Worm (Caenorhabditis elegans) whole organism, L4 larva: Measurements from ENCODE around the gene R12C12.6.
A peak's percentile ranks its signal among the peaks of the same experiment; 100 is the strongest.

Source experiments
- D1046.2 ChIP-seq: fragments of 200-800 bp; sonication (Bioruptor generic); IDR thresholded peaks from 2 replicates; pipeline ENCODE4 v1.3.6; 2022; ENCODE audit warnings: missing genetic modification characterization, missing compliant biosample characterization
- T20F7.1 ChIP-seq: fragments of 200-800 bp; sonication (Bioruptor generic); optimal IDR thresholded peaks from 2 replicates; lab custom pipeline; 2018; ENCODE audit warnings: mild to moderate bottlenecking, missing genetic modification characterization, missing compliant biosample characterization
- Y105C5A.15 ChIP-seq: fragments of 200-800 bp; sonication (Bioruptor generic); IDR thresholded peaks from 2 replicates; pipeline ENCODE4 v1.3.6; 2022; ENCODE audit warnings: missing genetic modification characterization, missing compliant biosample characterization
- Y48G9A.11 ChIP-seq: fragments of 200-800 bp; sonication (Bioruptor generic); IDR thresholded peaks from 2 replicates; pipeline ENCODE4 v1.3.6; 2022; ENCODE audit warnings: missing genetic modification reagents, missing genetic modification characterization, missing compliant biosample characterization
- Y5F2A.4 ChIP-seq: fragments of 200-800 bp; sonication (Bioruptor generic); optimal IDR thresholded peaks from 2 replicates; lab custom pipeline; 2018; ENCODE audit warnings: mild to moderate bottlenecking, missing genetic modification characterization, missing compliant biosample characterization
- Y75B8A.6 ChIP-seq: fragments of 200-800 bp; sonication (Bioruptor generic); IDR thresholded peaks from 2 replicates; pipeline ENCODE4 v1.3.6; 2022; ENCODE audit warnings: missing genetic modification reagents, missing genetic modification characterization, missing compliant biosample characterization
- aly-2 ChIP-seq: sonication (generic microtip); optimal IDR thresholded peaks from 2 replicates; lab custom pipeline; 2018; ENCODE audit warnings: missing biosample characterization, missing genetic modification characterization
- ceh-20 ChIP-seq: fragments of 200-800 bp; sonication (Bioruptor generic); IDR thresholded peaks from 2 replicates; pipeline ENCODE4 v1.3.6; 2022; ENCODE audit warnings: missing genetic modification reagents, missing genetic modification characterization, missing compliant biosample characterization
- ceh-32 ChIP-seq: sonication (generic microtip); optimal IDR thresholded peaks from 2 replicates; lab custom pipeline; 2016; ENCODE audit warnings: mild to moderate bottlenecking, missing genetic modification characterization, missing compliant biosample characterization; ENCODE audit not compliant: poor library complexity
- cey-2 ChIP-seq: sonication (generic microtip); optimal IDR thresholded peaks from 3 replicates; lab custom pipeline; 2017; ENCODE audit warnings: missing genetic modification characterization, mild to moderate bottlenecking, missing compliant biosample characterization, antibody characterized with exemption, borderline replicate concordance; ENCODE audit not compliant: insufficient read depth
- ctbp-1 ChIP-seq: fragments of 200-800 bp; sonication (Bioruptor generic); IDR thresholded peaks from 2 replicates; pipeline ENCODE4 v1.3.6; 2022; ENCODE audit warnings: missing genetic modification reagents, missing genetic modification characterization, missing compliant biosample characterization
- daf-12 ChIP-seq: fragments of 150-350 bp; optimal IDR thresholded peaks from 2 replicates; lab custom pipeline; 2014; ENCODE audit warnings: missing biosample characterization, missing genetic modification reagents, missing genetic modification characterization
- daf-16 ChIP-seq, 3 experiments: sonication (generic microtip); optimal IDR thresholded peaks; 2 replicates each; lab custom pipeline; 2016 to 2017; ENCODE audit warnings: missing genetic modification characterization in 3 of 3, missing genetic modification reagents in 3 of 3, mild to moderate bottlenecking in 2 of 3, missing compliant biosample characterization in 2 of 3, missing biosample characterization in 1 of 3, moderate library complexity in 1 of 3
- daf-19 ChIP-seq: fragments of 200-800 bp; sonication (Bioruptor generic); conservative IDR thresholded peaks from 2 replicates; pipeline ENCODE4 v1.3.6; 2022; ENCODE audit warnings: missing genetic modification characterization, missing compliant biosample characterization
- daf-8 ChIP-seq: fragments of 200-800 bp; sonication (Bioruptor generic); IDR thresholded peaks from 2 replicates; pipeline ENCODE4 v1.3.6; 2022; ENCODE audit warnings: missing genetic modification characterization, missing compliant biosample characterization
- dmd-6 ChIP-seq: fragments of 200-800 bp; sonication (Bioruptor generic); IDR thresholded peaks from 2 replicates; pipeline ENCODE4 v1.3.6; 2022; ENCODE audit warnings: missing genetic modification reagents, missing genetic modification characterization, missing compliant biosample characterization
- gei-8 ChIP-seq: fragments of 200-800 bp; sonication (Bioruptor generic); optimal IDR thresholded peaks from 2 replicates; lab custom pipeline; 2018; ENCODE audit warnings: mild to moderate bottlenecking, missing genetic modification characterization, missing compliant biosample characterization
- jun-1 ChIP-seq: fragments of 150-350 bp; optimal IDR thresholded peaks from 2 replicates; lab custom pipeline; 2014; ENCODE audit warnings: missing biosample characterization, missing genetic modification reagents, missing genetic modification characterization
- lin-1 ChIP-seq: fragments of 200-800 bp; sonication (Bioruptor generic); IDR thresholded peaks from 2 replicates; pipeline ENCODE4 v1.3.6; 2022; ENCODE audit warnings: missing genetic modification reagents, missing genetic modification characterization, missing compliant biosample characterization
- lsy-2 ChIP-seq, 2 experiments: fragments of 150-350 bp in 1 of 2; sonication (generic microtip) in 1 of 2; optimal IDR thresholded peaks; 2 replicates each; lab custom pipeline; 2014 to 2017; ENCODE audit warnings: missing biosample characterization in 2 of 2, missing genetic modification characterization in 2 of 2
- madf-9 ChIP-seq: fragments of 200-800 bp; sonication (Bioruptor generic); conservative IDR thresholded peaks from 2 replicates; pipeline ENCODE4 v1.3.6; 2022; ENCODE audit warnings: missing genetic modification reagents, missing genetic modification characterization, missing compliant biosample characterization
- nhr-102 ChIP-seq: sonication (generic microtip); optimal IDR thresholded peaks from 2 replicates; lab custom pipeline; 2016; ENCODE audit warnings: mild to moderate bottlenecking, missing genetic modification characterization, moderate library complexity, missing compliant biosample characterization
- nhr-28 ChIP-seq: fragments of 150-350 bp; optimal IDR thresholded peaks from 2 replicates; lab custom pipeline; 2014; ENCODE audit warnings: missing biosample characterization, missing genetic modification characterization
- nhr-42 ChIP-seq: fragments of 200-800 bp; sonication (Bioruptor generic); IDR thresholded peaks from 2 replicates; pipeline ENCODE4 v1.3.6; 2022; ENCODE audit warnings: missing genetic modification characterization, missing compliant biosample characterization
- pha-4 ChIP-seq, 2 experiments: fragments of 150-350 bp in 1 of 2; fragments of 200-800 bp in 1 of 2; sonication (Bioruptor generic) in 1 of 2; IDR thresholded peaks in 1 of 2; optimal IDR thresholded peaks in 1 of 2; 2 replicates each; pipeline versions ENCODE4 v1.3.6 to Lab custom; 2014 to 2022; ENCODE audit warnings: missing genetic modification characterization in 2 of 2, missing genetic modification reagents in 2 of 2, missing biosample characterization in 1 of 2, missing compliant biosample characterization in 1 of 2
- pqm-1 ChIP-seq: sonication (generic microtip); optimal IDR thresholded peaks from 2 replicates; lab custom pipeline; 2017; ENCODE audit warnings: missing biosample characterization, missing genetic modification characterization
- rbr-2 ChIP-seq: sonication (generic microtip); optimal IDR thresholded peaks from 2 replicates; lab custom pipeline; 2016; ENCODE audit warnings: missing genotype, missing genetic modification characterization, missing compliant biosample characterization
- sdz-12 ChIP-seq: fragments of 200-800 bp; sonication (Bioruptor generic); optimal IDR thresholded peaks from 2 replicates; lab custom pipeline; 2018; ENCODE audit warnings: mild to moderate bottlenecking, missing genetic modification characterization, missing compliant biosample characterization
- set-16 ChIP-seq: fragments of 200-800 bp; sonication (Bioruptor generic); IDR thresholded peaks from 2 replicates; pipeline ENCODE4 v1.3.6; 2022; ENCODE audit warnings: missing genetic modification reagents, missing genetic modification characterization, missing compliant biosample characterization
- skn-1 ChIP-seq: fragments of 150-350 bp; optimal IDR thresholded peaks from 2 replicates; lab custom pipeline; 2014; ENCODE audit warnings: missing biosample characterization, missing genetic modification characterization
- snpc-4 ChIP-seq: fragments of 150-350 bp; optimal IDR thresholded peaks from 2 replicates; lab custom pipeline; 2014; ENCODE audit warnings: missing biosample characterization, missing genetic modification characterization
- spr-3 ChIP-seq: fragments of 200-800 bp; sonication (Bioruptor generic); optimal IDR thresholded peaks from 2 replicates; lab custom pipeline; 2018; ENCODE audit warnings: mild to moderate bottlenecking, missing genetic modification characterization, missing compliant biosample characterization
- tra-1 ChIP-seq: fragments of 200-800 bp; sonication (Bioruptor generic); IDR thresholded peaks from 2 replicates; pipeline ENCODE4 v1.3.6; 2022; ENCODE audit warnings: missing genetic modification reagents, missing genetic modification characterization, missing compliant biosample characterization
- unc-130 ChIP-seq: sonication (generic microtip); optimal IDR thresholded peaks from 2 replicates; lab custom pipeline; 2016; ENCODE audit warnings: missing genetic modification reagents, missing genetic modification characterization, missing compliant biosample characterization
- vab-7 ChIP-seq: fragments of 200-800 bp; sonication (Bioruptor generic); IDR thresholded peaks from 2 replicates; pipeline ENCODE4 v1.3.6; 2022; ENCODE audit warnings: missing genetic modification reagents, missing genetic modification characterization, missing compliant biosample characterization
- zip-11 ChIP-seq: fragments of 200-800 bp; sonication (Bioruptor generic); IDR thresholded peaks from 2 replicates; pipeline ENCODE4 v1.3.6; 2022; ENCODE audit warnings: missing genetic modification characterization, missing compliant biosample characterization

The R12C12.6 gene

ce11 chrII:6025647-6026046, 22.0 kb downstream of the R12C12.6 start (continued):
- TF ChIP-seq gei-8 (GFP tag; lab: Kevin White, UChicago): no peak
- peak; percentile 69 for TF ChIP-seq dmd-6
- TF ChIP-seq ceh-20 (GFP tag; lab: Robert Waterston, UW): no peak
- TF ChIP-seq spr-3 (GFP tag; lab: Kevin White, UChicago): no peak
- no peak for TF ChIP-seq lsy-2 (tag; optimal IDR thresholded peaks at IDR 0.05; lab: Kevin White, UChicago)
- no peak for TF ChIP-seq Y105C5A.15

- TF ChIP-seq daf-19 (GFP tag; lab: Robert Waterston, UW) (no peak), daf-16 (GFP tag; optimal IDR thresholded peaks at IDR 0.05; lab: Kevin White, UChicago) (no peak), daf-16 (tag; optimal IDR thresholded peaks at IDR 0.05; lab: Kevin White, UChicago) (peak; percentile 83), aly-2 (tag; lab: Kevin White, UChicago) (no peak), pqm-1 (tag; lab: Kevin White, UChicago) (peak; percentile 43), Y48G9A.11 (GFP tag; lab: Robert Waterston, UW) (no peak), D1046.2 (no peak), lin-1 (GFP tag; lab: Robert Waterston, UW) (no peak), cey-2 (tag; lab: Kevin White, UChicago) (no peak), jun-1 (tag; lab: Kevin White, UChicago) (no peak)
These were observed 22.8 kb downstream of the R12C12.6 start, which contains the start of gene R12C12.9 for ce11 chrII:6024879-6025278. Gene R12C12.9, minus strand, starts transcription at chrII:6024979.

ce11 chrII:6022596-6022995, 25.1 kb downstream of the R12C12.6 start:
- peak; percentile 98 for TF ChIP-seq set-16 (GFP tag; lab: Robert Waterston, UW)
- TF ChIP-seq madf-9: no peak
- peak; percentile 86; the same call in 1 of the 2 replicates for TF ChIP-seq pha-4 (GFP tag; IDR thresholded peaks at IDR 0.05; lab: Robert Waterston, UW)
- TF ChIP-seq pha-4 (tag; optimal IDR thresholded peaks at IDR 0.05; lab: Kevin White, UChicago): no peak
- no peak for TF ChIP-seq snpc-4 (tag; lab: Kevin White, UChicago)

ce11 chrII:6020353-6020752, 27.3 kb downstream of the R12C12.6 start, which contains the start of gene ZK84.1:
Gene ZK84.1, plus strand, starts transcription at chrII:6020653.
- TF ChIP-seq zip-11 (GFP tag; lab: Robert Waterston, UW) (no peak), nhr-102 (tag; lab: Kevin White, UChicago) (no peak), ctbp-1 (GFP tag; lab: Robert Waterston, UW) (no peak), tra-1 (GFP tag; lab: Robert Waterston, UW) (no peak), skn-1 (no peak), daf-12 (tag; lab: Kevin White, UChicago) (no peak), T20F7.1 (GFP tag; lab: Kevin White, UChicago) (no peak), nhr-28 (tag; lab: Kevin White, UChicago) (no peak), nhr-42 (no peak), sdz-12 (GFP tag; lab: Kevin White, UChicago) (no peak), daf-8 (no peak), ceh-32 (tag; lab: Kevin White, UChicago) (no peak), rbr-2 (tag; lab: Kevin White, UChicago) (no peak)

- no peak for TF ChIP-seq tra-1 (GFP tag; lab: Robert Waterston, UW)
- no peak for TF ChIP-seq Y75B8A.6 (GFP tag; lab: Robert Waterston, UW)
- TF ChIP-seq Y5F2A.4 (GFP tag; lab: Kevin White, UChicago): no peak
- TF ChIP-seq unc-130 (GFP tag; lab: Kevin White, UChicago): no peak
- no peak for TF ChIP-seq vab-7
These were observed 31.3 kb downstream of the R12C12.6 start, which contains the start of gene ZK84.5 for ce11 chrII:6016410-6016809. Gene ZK84.5, minus strand, starts transcription at chrII:6016510.
